Fruit fly (Drosophila melanogaster): ENCODE results near the gene CG33080.

Gene CG33080

DNA sequence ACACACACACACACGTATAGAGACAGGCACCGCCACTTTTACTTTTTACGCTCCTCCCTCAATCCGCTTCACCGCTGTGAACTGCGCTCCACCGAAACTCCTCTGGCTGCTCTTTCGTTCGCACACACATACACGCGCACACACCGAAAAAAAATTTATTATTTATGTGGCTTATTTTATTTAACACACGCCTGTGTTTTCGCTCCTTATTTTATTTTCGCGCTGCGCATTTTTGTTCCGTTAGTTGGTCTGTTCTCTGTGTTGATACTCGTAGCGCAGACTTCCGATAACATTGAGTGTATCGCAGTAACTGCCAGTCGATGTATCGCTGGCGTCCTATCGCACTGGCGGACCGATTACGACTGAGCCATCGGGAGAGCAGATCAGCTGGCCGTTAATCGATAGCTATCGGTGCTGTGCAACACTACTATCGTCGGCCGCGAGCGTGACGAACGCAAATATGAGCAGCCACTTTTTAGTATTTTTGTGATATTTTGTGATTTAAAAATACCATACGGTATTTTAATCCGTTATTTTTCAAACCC, 20.2 kb upstream of the CG33080 start, which contains the start of gene Snx27 (continued):
- TF ChIP-seq bigmax (GFP tag; optimal IDR thresholded peaks at IDR 0.05) (no peak), fd102C (GFP tag; optimal IDR thresholded peaks at IDR 0.05) (no peak), CG16813 (GFP tag; IDR thresholded peaks at IDR 0.05; ENCODE audit: partially characterized antibody) (peak; percentile 100), bowl (GFP tag; IDR thresholded peaks at IDR 0.05) (no peak), Drgx (GFP tag; IDR thresholded peaks at IDR 0.05) (no peak), stwl (tag; optimal IDR thresholded peaks at IDR 0.05) (peak; percentile 71), CG7839 (tag; optimal IDR thresholded peaks at IDR 0.05) (no peak), Six4 (GFP tag; optimal IDR thresholded peaks at IDR 0.05) (no peak), Dad (GFP tag; optimal IDR thresholded peaks at IDR 0.05) (peak; percentile 45), CG15514 (GFP tag; optimal IDR thresholded peaks at IDR 0.05) (peak; percentile 89), CG10209 (GFP tag; optimal IDR thresholded peaks at IDR 0.05) (peak; percentile 7), h (optimal IDR thresholded peaks at IDR 0.05) (no peak), CG1602 (GFP tag; optimal IDR thresholded peaks at IDR 0.05) (no peak), lilli (GFP tag; optimal IDR thresholded peaks at IDR 0.05) (peak; percentile 58), CG4820 (GFP tag; optimal IDR thresholded peaks at IDR 0.05) (no peak), zen (tag; optimal IDR thresholded peaks at IDR 0.05) (peak; percentile 14), CG9727 (GFP tag; optimal IDR thresholded peaks at IDR 0.05) (no peak), gt (GFP tag; IDR thresholded peaks at IDR 0.05) (no peak), CG17802 (tag; optimal IDR thresholded peaks at IDR 0.05) (no peak), Hr39 (optimal IDR thresholded peaks at IDR 0.05) (no peak), CG10462 (GFP tag; optimal IDR thresholded peaks at IDR 0.05) (no peak), kah (GFP tag; optimal IDR thresholded peaks at IDR 0.05) (no peak), CG8281 (tag; optimal IDR thresholded peaks at IDR 0.05) (no peak), cwo (GFP tag; optimal IDR thresholded peaks at IDR 0.05) (no peak), CG11093 (GFP tag; IDR thresholded peaks at IDR 0.05) (no peak), CG13123 (GFP tag; optimal IDR thresholded peaks at IDR 0.05) (no peak), ara (GFP tag; IDR thresholded peaks at IDR 0.05) (no peak), ro (GFP tag; IDR thresholded peaks at IDR 0.05) (no peak), gfzf (GFP tag; optimal IDR thresholded peaks at IDR 0.05) (peak; percentile 90), CG2875 (GFP tag; optimal IDR thresholded peaks at IDR 0.05) (no peak), CG16779 (GFP tag; IDR thresholded peaks at IDR 0.05) (no peak), chif (GFP tag; optimal IDR thresholded peaks at IDR 0.05) (peak; percentile 23 to 25), lab (GFP tag; optimal IDR thresholded peaks at IDR 0.05) (peak; percentile 50), Mad (GFP tag; optimal IDR thresholded peaks at IDR 0.05) (peak; percentile 47), Fer1 (GFP tag; optimal IDR thresholded peaks at IDR 0.05) (peak; percentile 50), CG32767 (GFP tag; IDR thresholded peaks at IDR 0.05) (no peak), Ets65A (GFP tag) (peak; percentile 95), CG12071 (GFP tag; optimal IDR thresholded peaks at IDR 0.05) (no peak), Dref (GFP tag; IDR thresholded peaks at IDR 0.05) (peak; percentile 99), CG9817 (tag; optimal IDR thresholded peaks at IDR 0.05) (peak; percentile 33), CG10654 (GFP tag; optimal IDR thresholded peaks at IDR 0.05) (no peak), p53 (GFP tag; optimal IDR thresholded peaks at IDR 0.05) (peak; percentile 75), ftz-f1 (GFP tag; optimal IDR thresholded peaks at IDR 0.05) (peak; percentile 26), CG4707 (GFP tag; optimal IDR thresholded peaks at IDR 0.05) (peak; percentile 32), CG11695 (GFP tag; IDR thresholded peaks at IDR 0.05) (no peak; the same call in 2 of the 3 replicates), gsb-n (tag; optimal IDR thresholded peaks at IDR 0.05) (peak; percentile 97), insv (GFP tag; optimal IDR thresholded peaks at IDR 0.05) (peak in 1 of 2 experiments; percentile 3), Doc3 (GFP tag; IDR thresholded peaks at IDR 0.05; ENCODE audit: partially characterized antibody) (peak; percentile 97), ab (GFP tag; optimal IDR thresholded peaks at IDR 0.05) (no peak), CG9797 (GFP tag; optimal IDR thresholded peaks at IDR 0.05) (peak; percentile 94), CG15269 (tag; optimal IDR thresholded peaks at IDR 0.05) (no peak)

Data from whole organism, embryonic.